Fruit fly (Drosophila melanogaster): ENCODE results near the gene CG7632.

Gene CG7632

DNA sequence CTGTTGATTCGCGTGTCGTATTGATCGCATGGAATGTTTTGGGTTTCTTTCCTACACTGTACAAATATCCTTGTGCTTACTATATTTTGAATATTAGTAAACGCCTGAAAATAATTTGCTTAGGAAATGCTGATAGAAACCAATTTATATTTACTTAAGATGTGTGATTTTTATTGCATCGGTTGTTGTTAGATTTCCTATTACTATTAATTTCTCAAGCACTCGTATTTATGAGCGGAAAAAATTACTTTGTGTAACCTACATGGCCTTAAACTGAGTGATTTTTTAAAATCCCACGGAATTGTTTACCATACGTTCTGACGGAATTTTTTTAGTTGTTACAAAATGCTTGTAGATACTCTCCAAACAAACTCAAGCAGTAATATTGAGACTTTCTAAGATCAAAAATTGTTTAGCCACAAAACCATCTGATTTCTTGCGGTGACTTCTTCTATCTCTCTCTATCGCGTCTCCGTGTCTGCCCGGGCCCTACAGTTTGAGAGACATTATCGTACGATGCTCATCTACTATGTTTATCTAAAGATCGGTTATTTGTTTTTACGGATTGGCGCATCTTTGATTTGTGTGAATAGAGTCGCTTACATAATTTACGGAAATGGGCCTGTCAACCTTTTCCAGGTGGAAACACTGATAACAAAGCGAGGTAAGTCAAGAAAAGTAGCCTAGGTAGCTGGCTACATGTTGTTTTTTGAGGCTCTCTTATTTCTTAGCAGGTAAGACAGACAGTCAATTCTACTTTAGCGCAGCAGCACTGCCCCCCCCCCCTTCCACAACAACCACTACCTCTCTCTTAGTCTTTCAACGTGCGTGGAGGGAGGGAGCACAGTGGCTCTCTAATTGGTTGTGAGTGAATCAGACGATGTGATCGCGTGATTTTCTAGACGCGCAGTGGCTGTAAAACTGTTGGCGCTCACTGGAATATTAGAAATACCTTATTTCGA lies 27.9 kb upstream of the CG7632 start (continued):
- no peak for TF ChIP-seq NK7.1 (GFP tag; optimal IDR thresholded peaks at IDR 0.05)
- TF ChIP-seq Mrtf (GFP tag; IDR thresholded peaks at IDR 0.05): 0 out of 3 replicates have a peak, but pooled peaks have one; percentile 30
- TF ChIP-seq zen (tag; optimal IDR thresholded peaks at IDR 0.05): peak; percentile 19
- TF ChIP-seq bcd (GFP tag; optimal IDR thresholded peaks at IDR 0.05): peak; percentile 66
- TF ChIP-seq CG3726 (GFP tag; IDR thresholded peaks at IDR 0.05): no peak
- no peak for TF ChIP-seq CG2889 (GFP tag; IDR thresholded peaks at IDR 0.05)
- peak; percentile 87 for TF ChIP-seq CG3163 (GFP tag; optimal IDR thresholded peaks at IDR 0.05)
- TF ChIP-seq klu (GFP tag; IDR thresholded peaks at IDR 0.05): no peak
- no peak for TF ChIP-seq dimm (GFP tag; IDR thresholded peaks at IDR 0.05)
- TF ChIP-seq Trl (optimal IDR thresholded peaks at IDR 0.05): peak; percentile 50 to 51
- peak; percentile 68 for TF ChIP-seq Trl (GFP tag; optimal IDR thresholded peaks at IDR 0.05)
- TF ChIP-seq CG4404 (GFP tag; IDR thresholded peaks at IDR 0.05): peak; percentile 50; the same call in 1 of the 2 replicates
- TF ChIP-seq CG11093 (GFP tag; IDR thresholded peaks at IDR 0.05): 0 out of 3 replicates have a peak, but pooled peaks have one; percentile 18
- no peak for TF ChIP-seq Mes4 (GFP tag; optimal IDR thresholded peaks at IDR 0.05)
- peak; percentile 36 for TF ChIP-seq Nf-YC (tag; optimal IDR thresholded peaks at IDR 0.05)
- no peak for TF ChIP-seq peb (GFP tag; IDR thresholded peaks at IDR 0.05)
- TF ChIP-seq cad (GFP tag; optimal IDR thresholded peaks at IDR 0.05): peak; percentile 75
- TF ChIP-seq Pdp1 (GFP tag; optimal IDR thresholded peaks at IDR 0.05): peak; percentile 74 to 78
- peak; percentile 44 for TF ChIP-seq Fer3 (tag; optimal IDR thresholded peaks at IDR 0.05)
- TF ChIP-seq usp (GFP tag; optimal IDR thresholded peaks at IDR 0.05): no peak
- TF ChIP-seq CG8944 (GFP tag; optimal IDR thresholded peaks at IDR 0.05): peak; percentile 61
- peak; percentile 5 for TF ChIP-seq CG31388 (GFP tag; optimal IDR thresholded peaks at IDR 0.05)
- no peak for TF ChIP-seq bigmax (GFP tag; optimal IDR thresholded peaks at IDR 0.05)
- peak; percentile 53 for TF ChIP-seq CG6254 (GFP tag; optimal IDR thresholded peaks at IDR 0.05)
- TF ChIP-seq CG30431 (GFP tag; optimal IDR thresholded peaks at IDR 0.05): no peak
- no peak for TF ChIP-seq hkb (optimal IDR thresholded peaks at IDR 0.05)
- TF ChIP-seq hkb (GFP tag; IDR thresholded peaks at IDR 0.05): 0 out of 2 replicates have a peak, but pooled peaks have one; percentile 39
- TF ChIP-seq lbe (GFP tag; optimal IDR thresholded peaks at IDR 0.05): no peak
- TF ChIP-seq Dbx (GFP tag; IDR thresholded peaks at IDR 0.05): no peak; the same call in 2 of the 3 replicates
- TF ChIP-seq ewg (GFP tag; optimal IDR thresholded peaks at IDR 0.05): peak; percentile 41
- 0 out of 2 replicates have a peak, but pooled peaks have one; percentile 11 for TF ChIP-seq ttk (GFP tag; IDR thresholded peaks at IDR 0.05)
- TF ChIP-seq Xbp1 (GFP tag; optimal IDR thresholded peaks at IDR 0.05): peak; percentile 68
- peak; percentile 4 for TF ChIP-seq CG1792 (GFP tag; optimal IDR thresholded peaks at IDR 0.05)
- peak; percentile 60 for TF ChIP-seq CG10209 (GFP tag; optimal IDR thresholded peaks at IDR 0.05)
- TF ChIP-seq hbn (GFP tag; IDR thresholded peaks at IDR 0.05; ENCODE audit: partially characterized antibody): no peak
- no peak for TF ChIP-seq trem (tag; optimal IDR thresholded peaks at IDR 0.05)
- no peak for TF ChIP-seq danr (GFP tag; IDR thresholded peaks at IDR 0.05)
- TF ChIP-seq CG4424 (GFP tag; optimal IDR thresholded peaks at IDR 0.05): peak; percentile 52
- TF ChIP-seq bbx (GFP tag; IDR thresholded peaks at IDR 0.05; ENCODE audit: partially characterized antibody): no peak
- TF ChIP-seq CG7357 (GFP tag; IDR thresholded peaks at IDR 0.05): no peak
- no peak for TF ChIP-seq Awh (GFP tag; IDR thresholded peaks at IDR 0.05)
- TF ChIP-seq p53 (GFP tag; optimal IDR thresholded peaks at IDR 0.05): no peak
- TF ChIP-seq btn (GFP tag; optimal IDR thresholded peaks at IDR 0.05): no peak
- TF ChIP-seq pzg (GFP tag; optimal IDR thresholded peaks at IDR 0.05): no peak
- TF ChIP-seq ssp (GFP tag; IDR thresholded peaks at IDR 0.05): no peak
- TF ChIP-seq HLH4C (GFP tag; IDR thresholded peaks at IDR 0.05; ENCODE audit: partially characterized antibody): no peak
- TF ChIP-seq CG3838 (GFP tag; optimal IDR thresholded peaks at IDR 0.05): peak; percentile 44
- TF ChIP-seq CG10431 (GFP tag; optimal IDR thresholded peaks at IDR 0.05): peak; percentile 42
- TF ChIP-seq Xrp1 (GFP tag; IDR thresholded peaks at IDR 0.05): peak; percentile 41
- peak; percentile 62 for TF ChIP-seq CG8388 (GFP tag; optimal IDR thresholded peaks at IDR 0.05)
